Worm (Caenorhabditis elegans) whole organism, L4 larva: Measurements from ENCODE around the gene T13H5.1.

Source experiments
- F37D6.2 ChIP-seq: sonication (generic microtip); optimal IDR thresholded peaks from 2 replicates; lab custom pipeline; 2016; ENCODE audit warnings: mild to moderate bottlenecking, missing genetic modification characterization, missing compliant biosample characterization
- F49E8.2 ChIP-seq: sonication (generic microtip); optimal IDR thresholded peaks from 2 replicates; lab custom pipeline; 2016; ENCODE audit warnings: missing compliant biosample characterization, mild to moderate bottlenecking, missing genetic modification characterization, borderline replicate concordance
- R02D3.7 ChIP-seq: fragments of 150-350 bp; sonication (generic microtip); optimal IDR thresholded peaks from 3 replicates; lab custom pipeline; 2014; ENCODE audit warnings: missing biosample characterization, missing genetic modification characterization
- T26A8.4 ChIP-seq: fragments of 200-800 bp; sonication (Bioruptor generic); IDR thresholded peaks from 2 replicates; pipeline ENCODE4 v1.3.6; 2022; ENCODE audit warnings: missing genetic modification characterization, missing compliant biosample characterization
- Y5F2A.4 ChIP-seq: fragments of 200-800 bp; sonication (Bioruptor generic); optimal IDR thresholded peaks from 2 replicates; lab custom pipeline; 2018; ENCODE audit warnings: mild to moderate bottlenecking, missing genetic modification characterization, missing compliant biosample characterization
- aha-1 ChIP-seq: fragments of 150-350 bp; peaks from one replicate; lab custom pipeline; 2014; ENCODE audit warnings: missing biosample characterization, missing genetic modification characterization
- attf-4 ChIP-seq: sonication (generic microtip); optimal IDR thresholded peaks from 3 replicates; lab custom pipeline; 2017; ENCODE audit warnings: missing biosample characterization, missing genetic modification characterization
- ces-1 ChIP-seq: fragments of 150-350 bp; sonication (generic microtip); optimal IDR thresholded peaks from 4 replicates; lab custom pipeline; 2014; ENCODE audit warnings: missing biosample characterization, missing genetic modification reagents, missing genetic modification characterization
- ctbp-1 ChIP-seq: fragments of 200-800 bp; sonication (Bioruptor generic); IDR thresholded peaks from 2 replicates; pipeline ENCODE4 v1.3.6; 2022; ENCODE audit warnings: missing genetic modification reagents, missing genetic modification characterization, missing compliant biosample characterization
- daf-12 ChIP-seq: fragments of 150-350 bp; optimal IDR thresholded peaks from 2 replicates; lab custom pipeline; 2014; ENCODE audit warnings: missing biosample characterization, missing genetic modification reagents, missing genetic modification characterization
- dmd-6 ChIP-seq: fragments of 200-800 bp; sonication (Bioruptor generic); IDR thresholded peaks from 2 replicates; pipeline ENCODE4 v1.3.6; 2022; ENCODE audit warnings: missing genetic modification reagents, missing genetic modification characterization, missing compliant biosample characterization
- gei-8 ChIP-seq: fragments of 200-800 bp; sonication (Bioruptor generic); optimal IDR thresholded peaks from 2 replicates; lab custom pipeline; 2018; ENCODE audit warnings: mild to moderate bottlenecking, missing genetic modification characterization, missing compliant biosample characterization
- hif-1 ChIP-seq, 2 experiments: sonication (generic microtip); optimal IDR thresholded peaks; 2 replicates each; lab custom pipeline; 2016 to 2017; ENCODE audit warnings: missing compliant biosample characterization in 2 of 2, missing genetic modification characterization in 2 of 2, missing genetic modification reagents in 2 of 2, missing genotype in 2 of 2, mild to moderate bottlenecking in 1 of 2
- hlh-11 ChIP-seq: fragments of 200-800 bp; sonication (Bioruptor generic); optimal IDR thresholded peaks from 2 replicates; lab custom pipeline; 2018; ENCODE audit warnings: mild to moderate bottlenecking, missing genetic modification characterization, missing compliant biosample characterization
- jun-1 ChIP-seq: fragments of 150-350 bp; optimal IDR thresholded peaks from 2 replicates; lab custom pipeline; 2014; ENCODE audit warnings: missing biosample characterization, missing genetic modification reagents, missing genetic modification characterization
- lin-1 ChIP-seq: fragments of 200-800 bp; sonication (Bioruptor generic); IDR thresholded peaks from 2 replicates; pipeline ENCODE4 v1.3.6; 2022; ENCODE audit warnings: missing genetic modification reagents, missing genetic modification characterization, missing compliant biosample characterization
- lin-38 ChIP-seq: fragments of 200-800 bp; sonication (Bioruptor generic); IDR thresholded peaks from 2 replicates; pipeline ENCODE4 v1.3.6; 2022; ENCODE audit warnings: missing genetic modification reagents, missing genetic modification characterization, missing compliant biosample characterization
- mdt-29 ChIP-seq: fragments of 200-800 bp; sonication (Bioruptor generic); IDR thresholded peaks from 2 replicates; pipeline ENCODE4 v1.3.6; 2022; ENCODE audit warnings: missing genetic modification reagents, missing genetic modification characterization, missing compliant biosample characterization
- mes-2 ChIP-seq: sonication (generic microtip); optimal IDR thresholded peaks from 2 replicates; lab custom pipeline; 2016; ENCODE audit warnings: missing genotype, mild to moderate bottlenecking, missing genetic modification characterization, missing compliant biosample characterization; ENCODE audit not compliant: poor library complexity, severe bottlenecking
- mxl-2 ChIP-seq: fragments of 200-800 bp; sonication (Bioruptor generic); conservative IDR thresholded peaks from 2 replicates; pipeline ENCODE4 v1.3.6; 2022; ENCODE audit warnings: missing genetic modification reagents, missing genetic modification characterization, missing compliant biosample characterization
- mxl-3 ChIP-seq: fragments of 200-800 bp; sonication (Bioruptor generic); optimal IDR thresholded peaks from 2 replicates; lab custom pipeline; 2018; ENCODE audit warnings: mild to moderate bottlenecking, missing genetic modification characterization, missing compliant biosample characterization
- nhr-10 ChIP-seq: fragments of 150-350 bp; optimal IDR thresholded peaks from 2 replicates; lab custom pipeline; 2014; ENCODE audit warnings: missing biosample characterization, missing genetic modification characterization
- nhr-111 ChIP-seq: fragments of 200-800 bp; sonication (Bioruptor generic); optimal IDR thresholded peaks from 2 replicates; lab custom pipeline; 2018; ENCODE audit warnings: mild to moderate bottlenecking, missing genetic modification characterization, missing compliant biosample characterization
- nhr-28 ChIP-seq: fragments of 150-350 bp; optimal IDR thresholded peaks from 2 replicates; lab custom pipeline; 2014; ENCODE audit warnings: missing biosample characterization, missing genetic modification characterization
- nhr-41 ChIP-seq: fragments of 200-800 bp; sonication (Bioruptor generic); IDR thresholded peaks from 2 replicates; pipeline ENCODE4 v1.3.6; 2022; ENCODE audit warnings: missing genetic modification reagents, missing genetic modification characterization, missing compliant biosample characterization
- nhr-42 ChIP-seq: fragments of 200-800 bp; sonication (Bioruptor generic); IDR thresholded peaks from 2 replicates; pipeline ENCODE4 v1.3.6; 2022; ENCODE audit warnings: missing genetic modification characterization, missing compliant biosample characterization
- nhr-6 ChIP-seq: fragments of 150-350 bp; optimal IDR thresholded peaks from 2 replicates; lab custom pipeline; 2014; ENCODE audit warnings: missing biosample characterization, missing genetic modification characterization
- php-3 ChIP-seq: fragments of 200-800 bp; sonication (Bioruptor generic); IDR thresholded peaks from 2 replicates; pipeline ENCODE4 v1.3.6; 2022; ENCODE audit warnings: missing genetic modification reagents, missing genetic modification characterization, missing compliant biosample characterization
- pqm-1 ChIP-seq: sonication (generic microtip); optimal IDR thresholded peaks from 2 replicates; lab custom pipeline; 2017; ENCODE audit warnings: missing biosample characterization, missing genetic modification characterization
- saeg-2 ChIP-seq: fragments of 200-800 bp; sonication (Bioruptor generic); IDR thresholded peaks from 2 replicates; pipeline ENCODE4 v1.3.6; 2022; ENCODE audit warnings: missing genetic modification reagents, missing genetic modification characterization, missing compliant biosample characterization
- sdz-12 ChIP-seq: fragments of 200-800 bp; sonication (Bioruptor generic); optimal IDR thresholded peaks from 2 replicates; lab custom pipeline; 2018; ENCODE audit warnings: mild to moderate bottlenecking, missing genetic modification characterization, missing compliant biosample characterization
- snpc-1.2 ChIP-seq: fragments of 200-800 bp; sonication (Bioruptor generic); IDR thresholded peaks from 2 replicates; pipeline ENCODE4 v1.3.6; 2022; ENCODE audit warnings: missing genetic modification reagents, missing genetic modification characterization, missing compliant biosample characterization
- spr-3 ChIP-seq: fragments of 200-800 bp; sonication (Bioruptor generic); optimal IDR thresholded peaks from 2 replicates; lab custom pipeline; 2018; ENCODE audit warnings: mild to moderate bottlenecking, missing genetic modification characterization, missing compliant biosample characterization
- tag-97 ChIP-seq: fragments of 200-800 bp; sonication (Bioruptor generic); IDR thresholded peaks from 2 replicates; pipeline ENCODE4 v1.3.6; 2022; ENCODE audit warnings: missing genetic modification characterization, missing compliant biosample characterization
- unc-62 ChIP-seq, 3 experiments: fragments of 150-350 bp in 1 of 3; sonication (generic microtip); optimal IDR thresholded peaks in 2 of 3; peaks in 1 of 3; 1 replicate in 1 of 3; 2 replicates in 2 of 3; lab custom pipeline; 2014 to 2017; ENCODE audit warnings: missing biosample characterization in 3 of 3, missing genetic modification characterization in 3 of 3, missing genetic modification reagents in 3 of 3, missing genotype in 1 of 3
- vab-7 ChIP-seq: fragments of 200-800 bp; sonication (Bioruptor generic); IDR thresholded peaks from 2 replicates; pipeline ENCODE4 v1.3.6; 2022; ENCODE audit warnings: missing genetic modification reagents, missing genetic modification characterization, missing compliant biosample characterization
- zag-1 ChIP-seq: fragments of 150-350 bp; optimal IDR thresholded peaks from 2 replicates; lab custom pipeline; 2014; ENCODE audit warnings: missing biosample characterization, missing genetic modification characterization
- zip-2 ChIP-seq: fragments of 150-350 bp; optimal IDR thresholded peaks from 2 replicates; lab custom pipeline; 2014; ENCODE audit warnings: missing biosample characterization, missing genetic modification characterization
- ztf-7 ChIP-seq: fragments of 150-350 bp; optimal IDR thresholded peaks from 2 replicates; lab custom pipeline; 2014; ENCODE audit warnings: missing biosample characterization, missing genetic modification characterization

The T13H5.1 gene

ce11 chrII:8450750-8451149, 58.1 kb downstream of the T13H5.1 start:
- peak; percentile 2 for TF ChIP-seq mxl-3 (GFP tag; lab: Kevin White, UChicago)
- peak in 1 of 2 experiments; percentile 51 for TF ChIP-seq unc-62 (GFP tag; optimal IDR thresholded peaks at IDR 0.05 in 1 of 2; lab: Kevin White, UChicago)
- TF ChIP-seq unc-62 (tag; optimal IDR thresholded peaks at IDR 0.05; lab: Kevin White, UChicago), result no peak
- no peak for TF ChIP-seq nhr-111 (GFP tag; lab: Kevin White, UChicago)
- no peak for TF ChIP-seq spr-3 (GFP tag; lab: Kevin White, UChicago)
- TF ChIP-seq ctbp-1, result no peak
- TF ChIP-seq hif-1 (tag; optimal IDR thresholded peaks at IDR 0.05; lab: Kevin White, UChicago), result peak in 1 of 2 experiments; percentile 40

DNA sequence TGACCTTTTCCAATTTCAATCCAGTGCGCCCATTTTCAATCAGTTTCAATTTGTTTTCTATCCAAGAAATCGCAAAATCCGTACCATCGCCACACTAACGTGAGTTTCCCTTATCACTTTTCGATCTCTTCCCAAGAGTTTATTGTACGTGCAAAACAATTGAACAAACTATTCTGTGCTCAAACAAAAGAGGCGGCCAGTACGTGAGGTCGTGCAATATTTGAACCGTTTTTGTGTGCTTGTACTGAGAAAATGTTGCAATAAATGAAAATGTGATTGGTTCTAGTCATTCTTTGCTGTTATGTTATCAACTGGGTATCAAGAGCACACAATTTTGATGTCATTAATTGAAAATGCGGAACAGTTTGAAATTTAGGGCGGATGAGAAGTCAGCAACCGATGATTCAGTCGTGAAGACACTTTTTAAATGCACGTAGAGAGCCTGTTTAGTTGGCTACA, 59.2 kb downstream of the T13H5.1 start, which contains the start of gene F22B5.4:
Gene F22B5.4 (plus strand): TSS at position 51 of the 459 bp plus-strand sequence.
- TF ChIP-seq pqm-1 (tag; lab: Kevin White, UChicago), result peak; percentile 27
- TF ChIP-seq dmd-6 (GFP tag; lab: Robert Waterston, UW), result peak; percentile 34; the same call in 1 of the 2 replicates
- no peak for TF ChIP-seq sdz-12 (GFP tag; lab: Kevin White, UChicago)
- TF ChIP-seq nhr-28 (tag; lab: Kevin White, UChicago), result peak; percentile 64
- TF ChIP-seq hif-1 (tag; optimal IDR thresholded peaks at IDR 0.05; lab: Kevin White, UChicago), result peak in 1 of 2 experiments; percentile 48

DNA sequence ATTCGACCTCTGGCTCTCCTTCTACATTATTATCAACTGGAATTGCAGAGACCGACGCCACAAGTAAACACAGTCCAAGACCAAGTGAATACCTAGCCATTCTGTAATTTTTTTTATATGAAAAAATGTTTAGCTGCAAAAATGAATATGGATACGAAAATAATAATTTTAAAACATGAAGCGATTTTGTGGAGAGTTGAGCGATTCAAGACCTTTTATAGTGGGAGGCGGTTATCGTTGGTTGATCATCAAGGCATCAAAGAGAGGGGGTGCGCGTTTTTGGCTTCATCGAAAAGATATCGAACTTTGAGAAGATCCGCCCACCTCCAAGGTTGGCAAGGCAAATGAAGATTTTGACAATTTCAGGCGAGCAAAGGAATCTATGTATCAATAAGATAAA, 62.1 kb downstream of the T13H5.1 start, which contains the start of gene cut-3:
Gene cut-3 (minus strand): TSS at position 101 of the 400 bp plus-strand sequence.
- TF ChIP-seq php-3 (GFP tag; lab: Robert Waterston, UW) (no peak), daf-12 (tag; lab: Kevin White, UChicago) (no peak), ces-1 (GFP tag; lab: Kevin White, UChicago) (no peak), nhr-111 (GFP tag; lab: Kevin White, UChicago) (no peak), pqm-1 (tag; lab: Kevin White, UChicago) (no peak), F37D6.2 (no peak), mxl-2 (GFP tag; lab: Robert Waterston, UW) (no peak), aha-1 (tag; lab: Kevin White, UChicago) (no peak), nhr-10 (tag; lab: Kevin White, UChicago) (no peak), T26A8.4 (GFP tag; lab: Robert Waterston, UW) (no peak)

DNA sequence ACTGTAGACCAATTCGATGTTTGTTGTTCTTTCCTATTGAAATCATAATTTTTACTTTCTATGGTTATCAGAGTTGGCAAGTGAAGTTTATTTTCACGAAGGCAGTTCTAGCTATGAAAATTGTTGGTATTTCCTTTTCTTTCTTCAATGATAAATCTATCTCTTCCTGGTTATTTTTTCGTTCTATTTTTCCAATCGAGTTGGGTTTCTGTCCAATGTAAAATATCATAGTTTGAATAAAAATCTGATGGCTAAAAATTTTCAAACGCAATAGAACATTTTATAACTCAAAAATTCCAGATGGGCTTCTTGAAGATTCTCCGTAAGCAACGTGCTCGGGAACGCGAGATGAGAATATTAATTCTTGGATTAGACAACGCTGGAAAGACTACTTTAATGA, 64.8 kb downstream of the T13H5.1 start, which contains the start of gene evl-20:
Gene evl-20 (plus strand): TSS at position 301 of the 400 bp plus-strand sequence.
- peak; percentile 38; the same call in 1 of the 2 replicates for TF ChIP-seq lin-38 (GFP tag; lab: Robert Waterston, UW)
- TF ChIP-seq F49E8.2, result peak; percentile 16
- no peak for TF ChIP-seq php-3 (GFP tag; lab: Robert Waterston, UW)
- TF ChIP-seq, all 104 proteins: peak for 2

DNA sequence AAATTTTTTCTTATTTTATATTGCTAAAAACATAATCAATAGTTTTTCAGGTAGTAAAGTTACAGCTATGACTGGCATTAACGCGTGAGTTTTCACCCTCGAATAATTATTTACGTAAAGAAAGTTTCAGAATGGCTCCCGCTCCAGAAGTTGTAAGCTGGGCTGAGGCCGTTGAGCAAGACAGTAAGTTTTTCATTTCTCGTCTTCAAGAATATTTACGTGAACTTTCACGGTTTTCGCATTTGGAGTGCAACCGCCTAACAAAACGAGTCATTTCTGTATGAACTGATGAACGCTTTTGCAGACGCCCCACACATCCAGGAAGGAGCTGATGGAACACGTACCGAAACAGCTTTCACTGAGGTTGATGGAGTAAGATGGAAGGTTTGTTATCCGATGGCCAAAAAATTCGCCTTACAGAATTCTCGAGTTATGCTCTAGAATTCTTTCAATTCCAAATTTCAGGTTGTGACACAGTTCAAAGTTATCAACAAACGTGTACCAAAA, 66.1 kb downstream of the T13H5.1 start, which contains the start of gene eif-3.G:
Gene eif-3.G (plus strand): TSS at position 51 of the 507 bp plus-strand sequence.
- TF ChIP-seq lin-1 (GFP tag; lab: Robert Waterston, UW) (no peak), snpc-1.2 (GFP tag; lab: Robert Waterston, UW) (0 out of 2 replicates have a peak, but pooled peaks have one; percentile 10)

ce11 chrII:8442176-8442575, 66.7 kb downstream of the T13H5.1 start:
- TF ChIP-seq nhr-111 (GFP tag; lab: Kevin White, UChicago), result no peak
- no peak for TF ChIP-seq nhr-6 (tag; lab: Kevin White, UChicago)
- TF ChIP-seq hlh-11 (tag; lab: Kevin White, UChicago), result peak; percentile 26
- TF ChIP-seq mes-2 (tag; lab: Kevin White, UChicago), result peak; percentile 69
- no peak for TF ChIP-seq ztf-7 (tag; lab: Kevin White, UChicago)
- TF ChIP-seq saeg-2 (GFP tag; lab: Robert Waterston, UW), result no peak
- TF ChIP-seq nhr-41 (GFP tag; lab: Robert Waterston, UW), result no peak
- no peak for TF ChIP-seq Y5F2A.4 (GFP tag; lab: Kevin White, UChicago)
- TF ChIP-seq tag-97 (GFP tag; lab: Robert Waterston, UW), result no peak
- no peak for TF ChIP-seq zip-2 (tag; lab: Kevin White, UChicago)
- TF ChIP-seq jun-1 (tag; lab: Kevin White, UChicago), result no peak
- TF ChIP-seq nhr-42 (GFP tag; lab: Robert Waterston, UW), result no peak
- no peak for TF ChIP-seq zag-1 (tag; lab: Kevin White, UChicago)
- TF ChIP-seq R02D3.7 (tag; lab: Kevin White, UChicago), result no peak
- TF ChIP-seq lin-38 (GFP tag; lab: Robert Waterston, UW), result peak; percentile 60
- no peak for TF ChIP-seq attf-4 (tag; lab: Kevin White, UChicago)
- peak in 1 of 2 experiments; percentile 5 for TF ChIP-seq hif-1 (tag; optimal IDR thresholded peaks at IDR 0.05; lab: Kevin White, UChicago)
- TF ChIP-seq gei-8 (GFP tag; lab: Kevin White, UChicago), result no peak
- no peak for TF ChIP-seq vab-7
- no peak for TF ChIP-seq ctbp-1
- no peak for TF ChIP-seq mdt-29 (GFP tag; lab: Robert Waterston, UW)
- no peak for TF ChIP-seq nhr-10 (tag; lab: Kevin White, UChicago)
